Worm (Caenorhabditis elegans) whole organism, early embryonic: Measurements from ENCODE around the gene Y25C1A.6.

Source experiments
- B0310.2 ChIP-seq: sonication (generic microtip); optimal IDR thresholded peaks from 2 replicates; lab custom pipeline; 2016; ENCODE audit warnings: mild to moderate bottlenecking, missing genetic modification characterization, missing compliant biosample characterization
- F13C5.2 ChIP-seq: sonication (generic microtip); optimal IDR thresholded peaks from 2 replicates; lab custom pipeline; 2017; ENCODE audit warnings: mild to moderate bottlenecking, missing genetic modification characterization, inconsistent platforms, missing compliant biosample characterization
- aly-1 ChIP-seq: sonication (generic microtip); optimal IDR thresholded peaks from 2 replicates; lab custom pipeline; 2016; ENCODE audit warnings: missing genetic modification characterization, missing compliant biosample characterization
- ama-1 ChIP-seq: fragments of 150-350 bp; optimal IDR thresholded peaks from 2 replicates; lab custom pipeline; 2014
- ceh-13 ChIP-seq: fragments of 200-800 bp; sonication (Bioruptor generic); optimal IDR thresholded peaks from 2 replicates; lab custom pipeline; 2018; ENCODE audit warnings: mild to moderate bottlenecking, missing genetic modification characterization, missing compliant biosample characterization
- ceh-36 ChIP-seq: sonication (generic microtip); optimal IDR thresholded peaks from 2 replicates; lab custom pipeline; 2016; ENCODE audit warnings: missing genetic modification characterization, inconsistent platforms, missing compliant biosample characterization
- ets-7 ChIP-seq: sonication (generic microtip); optimal IDR thresholded peaks from 2 replicates; lab custom pipeline; 2016; ENCODE audit warnings: missing genotype, missing genetic modification characterization, missing compliant biosample characterization
- flt-1 ChIP-seq: fragments of 200-800 bp; sonication (Bioruptor generic); IDR thresholded peaks from 2 replicates; pipeline ENCODE4 v1.3.6; 2022; ENCODE audit warnings: missing genetic modification characterization, missing compliant biosample characterization
- hmbx-1 ChIP-seq: sonication (generic microtip); optimal IDR thresholded peaks from 2 replicates; lab custom pipeline; 2016; ENCODE audit warnings: mild to moderate bottlenecking, missing genetic modification characterization, missing compliant biosample characterization
- hmg-4 ChIP-seq: fragments of 200-800 bp; sonication (Bioruptor generic); optimal IDR thresholded peaks from 2 replicates; lab custom pipeline; 2018; ENCODE audit warnings: mild to moderate bottlenecking, missing genetic modification characterization, missing compliant biosample characterization
- hnd-1 ChIP-seq: sonication (generic microtip); optimal IDR thresholded peaks from 2 replicates; lab custom pipeline; 2016; ENCODE audit warnings: missing genetic modification characterization, missing compliant biosample characterization
- pes-1 ChIP-seq: fragments of 200-800 bp; sonication (Bioruptor generic); IDR thresholded peaks from 2 replicates; pipeline ENCODE4 v1.3.6; 2022; ENCODE audit warnings: missing genetic modification reagents, missing genetic modification characterization, missing compliant biosample characterization
- scrt-1 ChIP-seq: fragments of 200-800 bp; sonication (Bioruptor generic); IDR thresholded peaks from 2 replicates; pipeline ENCODE4 v1.3.6; 2022; ENCODE audit warnings: missing genetic modification characterization, missing compliant biosample characterization
- sea-1 ChIP-seq: fragments of 200-800 bp; sonication (Bioruptor generic); conservative IDR thresholded peaks from 2 replicates; pipeline ENCODE4 v1.3.6; 2022; ENCODE audit warnings: missing genetic modification characterization, missing compliant biosample characterization
- tbx-11 ChIP-seq: fragments of 200-800 bp; sonication (Bioruptor generic); IDR thresholded peaks from 2 replicates; pipeline ENCODE4 v1.3.6; 2022; ENCODE audit warnings: missing genetic modification characterization, missing compliant biosample characterization
- tbx-37 ChIP-seq: fragments of 200-800 bp; sonication (Bioruptor generic); conservative IDR thresholded peaks from 2 replicates; pipeline ENCODE4 v1.3.6; 2022; ENCODE audit warnings: missing genetic modification reagents, missing genetic modification characterization, missing compliant biosample characterization
- tra-4 ChIP-seq: sonication (generic microtip); optimal IDR thresholded peaks from 2 replicates; lab custom pipeline; 2017; ENCODE audit warnings: missing genetic modification characterization, missing compliant biosample characterization

Y25C1A.6 gene

DNA sequence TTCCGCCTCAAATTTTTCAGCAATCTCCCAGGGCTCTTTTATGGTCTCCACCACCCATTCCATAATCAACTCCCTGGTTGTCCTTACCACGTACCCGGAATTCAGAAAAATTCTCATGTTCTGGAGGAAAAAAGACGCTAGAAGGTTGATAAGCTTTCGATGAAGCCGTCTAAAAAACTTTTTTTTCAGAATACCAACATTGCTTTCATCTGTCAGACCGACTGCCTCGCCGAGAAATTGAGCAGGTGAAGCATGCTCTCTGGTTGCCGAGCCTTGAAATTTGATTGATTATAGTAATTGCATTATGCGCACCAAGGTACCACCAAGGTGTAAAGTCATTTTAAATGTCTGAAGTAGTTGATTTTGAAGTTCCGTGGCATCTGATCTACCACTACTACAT, 15.0 kb upstream of the Y25C1A.6 start, which contains the start of gene sri-30:
Gene sri-30, plus strand, starts transcription at position 301 of the 400 bp plus-strand sequence.
- TF ChIP-seq ceh-36 (no peak), aly-1 (tag; lab: Kevin White, UChicago) (no peak), tbx-37 (GFP tag; lab: Robert Waterston, UW) (no peak), tra-4 (tag; lab: Kevin White, UChicago) (no peak), pes-1 (GFP tag; lab: Robert Waterston, UW) (no peak), F13C5.2 (no peak), scrt-1 (GFP tag; lab: Robert Waterston, UW) (no peak), tbx-11 (no peak), B0310.2 (no peak), ceh-13 (GFP tag; lab: Kevin White, UChicago) (no peak), ets-7 (no peak)

DNA sequence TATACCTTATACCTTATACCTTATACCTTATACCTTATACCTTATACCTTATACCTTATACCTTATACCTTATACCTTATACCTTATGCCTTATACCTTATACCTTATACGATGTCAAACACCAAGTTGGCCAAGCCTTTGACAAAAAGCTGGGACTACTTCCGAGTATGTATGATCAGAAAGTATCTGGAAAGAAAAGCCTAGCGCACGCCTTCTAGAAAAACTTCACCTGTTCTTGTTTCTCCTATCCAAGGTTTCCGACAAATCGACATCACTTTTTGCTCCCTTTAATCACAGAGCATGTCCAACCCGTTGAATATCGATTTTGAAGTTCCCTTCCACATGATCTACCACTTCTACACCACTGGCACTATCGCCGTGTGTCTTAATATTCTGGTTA, 12.5 kb upstream of the Y25C1A.6 start, which contains the start of gene sri-28:
Gene sri-28, plus strand, starts transcription at position 301 of the 400 bp plus-strand sequence.
- no peak for TF ChIP-seq tbx-37 (GFP tag; lab: Robert Waterston, UW)
- TF ChIP-seq aly-1 (tag; lab: Kevin White, UChicago) = no peak
- TF ChIP-seq tra-4 (tag; lab: Kevin White, UChicago) = no peak
- TF ChIP-seq flt-1 = no peak
- no peak for TF ChIP-seq hnd-1 (tag; lab: Kevin White, UChicago)
- TF ChIP-seq B0310.2 = no peak

DNA sequence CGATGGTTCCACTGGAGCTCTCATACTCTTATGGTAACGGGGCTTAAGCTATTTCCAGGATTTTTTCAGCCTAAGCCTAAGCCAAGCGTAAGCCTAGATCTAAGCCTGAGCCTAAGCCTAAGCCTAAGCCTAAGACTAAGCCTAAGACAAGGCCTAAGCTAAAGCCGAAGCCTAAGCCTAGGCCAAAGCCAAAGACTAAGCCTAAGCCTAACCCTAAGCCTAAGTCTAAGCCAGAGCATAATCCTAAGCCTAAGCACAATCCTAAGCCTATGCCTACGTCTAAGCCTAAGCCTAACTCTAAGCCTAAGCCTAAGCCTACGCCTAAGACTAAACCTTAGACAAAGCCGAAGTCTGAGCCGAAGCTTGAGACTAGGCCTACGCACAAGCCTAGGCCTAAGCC, 11.9 kb upstream of the Y25C1A.6 start:
- TF ChIP-seq hmbx-1 (tag; lab: Kevin White, UChicago) (no peak), ceh-36 (peak; percentile 87)

DNA sequence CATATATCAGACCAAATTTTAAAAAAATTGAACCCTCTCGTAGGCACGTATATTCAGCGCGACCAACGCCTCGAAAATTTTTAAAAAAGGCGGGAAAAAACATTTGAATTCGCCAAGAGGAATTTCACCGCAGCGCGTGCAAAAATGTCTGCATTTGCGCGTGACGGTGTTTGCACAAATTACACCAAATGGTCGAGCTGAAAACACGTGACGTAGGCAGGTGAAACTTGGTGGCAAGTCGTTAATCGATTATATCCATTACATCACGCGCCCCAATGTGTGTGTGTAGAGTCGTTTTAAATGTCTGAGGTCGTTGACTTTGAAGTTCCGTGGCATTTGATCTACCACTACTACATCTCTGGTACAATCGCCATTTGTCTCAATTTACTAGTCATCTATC, 10.2 kb upstream of the Y25C1A.6 start, which contains the start of gene sri-31:
Gene sri-31, plus strand, starts transcription at position 301 of the 400 bp plus-strand sequence.
- TF ChIP-seq sea-1 = no peak
- no peak for TF ChIP-seq aly-1 (tag; lab: Kevin White, UChicago)
- no peak for TF ChIP-seq scrt-1 (GFP tag; lab: Robert Waterston, UW)
- TF ChIP-seq pes-1 (GFP tag; lab: Robert Waterston, UW) = no peak
- TF ChIP-seq ets-7 = no peak
- TF ChIP-seq ceh-36 = no peak
- no peak for TF ChIP-seq hnd-1 (tag; lab: Kevin White, UChicago)
- no peak for TF ChIP-seq ceh-13 (GFP tag; lab: Kevin White, UChicago)
- TF ChIP-seq ama-1 (lab: Kevin White, UChicago) = no peak
- TF ChIP-seq hmbx-1 (tag; lab: Kevin White, UChicago) = no peak
- TF ChIP-seq tbx-37 (GFP tag; lab: Robert Waterston, UW) = no peak
- no peak for TF ChIP-seq B0310.2

DNA sequence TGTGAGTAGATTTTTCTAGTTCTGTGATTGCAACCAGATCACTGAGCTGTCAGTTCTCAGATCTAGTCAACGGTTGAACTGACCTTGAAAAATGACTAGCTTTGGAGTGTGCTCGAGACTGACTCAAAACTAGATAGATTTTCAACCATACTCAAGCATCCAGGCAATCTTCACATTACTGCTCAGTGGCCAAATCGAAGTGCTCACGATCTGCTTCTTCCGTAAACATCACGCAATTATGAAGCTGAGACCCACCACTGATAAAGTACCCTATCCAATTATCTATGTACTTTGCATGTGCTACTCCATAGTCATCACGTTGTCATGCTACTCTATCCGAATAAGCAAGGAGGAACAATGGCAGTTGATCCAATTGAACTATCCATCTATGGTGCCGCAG, 9.6 kb upstream of the Y25C1A.6 start:
- TF ChIP-seq tbx-37 (GFP tag; lab: Robert Waterston, UW) = no peak
- no peak for TF ChIP-seq tra-4 (tag; lab: Kevin White, UChicago)

DNA sequence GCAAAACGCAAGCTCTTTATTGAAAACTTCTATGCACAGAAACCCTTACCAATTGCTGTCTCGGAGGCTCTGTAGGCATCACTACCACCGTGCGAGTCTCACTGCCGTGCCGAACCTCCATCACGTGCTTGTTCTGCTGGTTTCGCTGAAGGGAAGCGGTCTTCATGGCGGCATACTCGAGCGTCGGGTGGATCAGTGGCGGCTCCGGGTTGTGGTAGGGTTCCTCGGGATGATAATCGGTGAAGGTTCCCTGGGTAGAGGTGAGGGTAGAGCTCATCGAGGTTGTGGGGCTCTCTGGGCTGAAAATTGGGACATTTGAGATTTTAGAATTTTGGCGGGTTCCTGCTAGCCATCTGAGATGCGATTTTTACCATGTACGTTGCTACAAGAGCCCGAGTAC, 8.0 kb upstream of the Y25C1A.6 start:
- TF ChIP-seq scrt-1 (GFP tag; lab: Robert Waterston, UW) (no peak), sea-1 (no peak), ama-1 (lab: Kevin White, UChicago) (no peak), tbx-37 (GFP tag; lab: Robert Waterston, UW) (no peak), aly-1 (tag; lab: Kevin White, UChicago) (no peak), tbx-11 (no peak), F13C5.2 (no peak), pes-1 (GFP tag; lab: Robert Waterston, UW) (no peak), hnd-1 (tag; lab: Kevin White, UChicago) (no peak), flt-1 (no peak), hmg-4 (GFP tag; lab: Kevin White, UChicago) (no peak), ceh-36 (no peak), ets-7 (no peak), hmbx-1 (tag; lab: Kevin White, UChicago) (no peak), tra-4 (tag; lab: Kevin White, UChicago) (no peak), ceh-13 (GFP tag; lab: Kevin White, UChicago) (no peak), B0310.2 (no peak)

DNA sequence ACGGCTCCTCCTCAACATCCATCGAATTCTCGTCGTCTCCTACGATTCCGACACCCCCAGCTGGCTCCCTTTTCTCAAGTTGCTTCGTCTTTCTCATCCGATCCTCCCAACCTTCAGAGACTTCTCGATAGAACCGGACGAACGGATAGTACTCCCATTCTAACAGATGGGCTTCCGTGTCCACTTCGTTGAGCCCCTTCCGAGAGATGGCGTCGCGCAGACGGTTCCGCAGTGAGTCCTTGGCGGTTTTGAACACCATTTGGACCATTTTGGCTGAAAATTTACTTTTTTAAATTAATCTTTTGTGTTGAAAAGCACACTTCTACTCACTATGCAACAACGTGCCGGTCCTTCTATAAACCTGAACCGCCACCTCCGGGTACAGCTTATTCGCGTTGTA, 7.2 kb upstream of the Y25C1A.6 start:
- TF ChIP-seq ama-1 (lab: Kevin White, UChicago) = no peak
- TF ChIP-seq flt-1 = no peak
- TF ChIP-seq ceh-13 (GFP tag; lab: Kevin White, UChicago) = no peak
- no peak for TF ChIP-seq ceh-36
- no peak for TF ChIP-seq hnd-1 (tag; lab: Kevin White, UChicago)
- TF ChIP-seq hmbx-1 (tag; lab: Kevin White, UChicago) = no peak
- no peak for TF ChIP-seq B0310.2
- no peak for TF ChIP-seq tbx-11

DNA sequence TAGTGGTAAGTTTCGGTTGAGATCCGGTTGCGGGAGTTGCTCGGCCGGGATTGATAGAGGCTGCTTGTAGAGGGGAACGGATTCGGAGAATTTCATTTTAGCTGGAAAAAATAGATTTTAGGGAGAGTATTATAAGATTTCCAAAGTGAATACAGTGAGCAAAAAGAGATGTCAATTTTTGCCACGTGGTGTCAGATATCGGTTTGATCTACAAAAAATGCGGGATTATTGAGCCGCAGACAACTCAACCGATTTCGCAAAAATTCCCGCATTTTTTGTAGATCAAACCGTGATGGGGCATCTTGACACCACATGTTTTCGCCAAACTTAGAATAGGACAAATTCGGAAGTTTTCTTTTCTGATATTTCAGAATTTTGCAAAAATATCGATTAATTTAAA, 6.7 kb upstream of the Y25C1A.6 start, which contains the start of gene lido-13:
Gene lido-13, minus strand, starts transcription at position 101 of the 400 bp plus-strand sequence.
- no peak for TF ChIP-seq F13C5.2
- TF ChIP-seq pes-1 (GFP tag; lab: Robert Waterston, UW) = no peak
- TF ChIP-seq ceh-36 = no peak
- TF ChIP-seq tbx-37 (GFP tag; lab: Robert Waterston, UW) = no peak
- no peak for TF ChIP-seq sea-1
- TF ChIP-seq hmbx-1 (tag; lab: Kevin White, UChicago) = no peak
- no peak for TF ChIP-seq hmg-4 (GFP tag; lab: Kevin White, UChicago)
- TF ChIP-seq flt-1 = no peak
- TF ChIP-seq aly-1 (tag; lab: Kevin White, UChicago) = no peak
- TF ChIP-seq ama-1 (lab: Kevin White, UChicago) = no peak
- no peak for TF ChIP-seq hnd-1 (tag; lab: Kevin White, UChicago)
- no peak for TF ChIP-seq ets-7
- no peak for TF ChIP-seq tbx-11
- no peak for TF ChIP-seq B0310.2
- TF ChIP-seq scrt-1 (GFP tag; lab: Robert Waterston, UW) = no peak
